Fruit fly (Drosophila melanogaster): ENCODE results near the gene CG15561.

The CG15561 gene

dm6 chr3R:31218997-31219992 lies 3.6 kb upstream of the CG15561 start, which contains the start of gene ATPsynC (continued):
- TF ChIP-seq CG16779 (tag; optimal IDR thresholded peaks at IDR 0.05) (peak; percentile 52), CG10669 (GFP tag; optimal IDR thresholded peaks at IDR 0.05) (no peak), CG9139 (GFP tag; optimal IDR thresholded peaks at IDR 0.05) (peak; percentile 57), spab (GFP tag; optimal IDR thresholded peaks at IDR 0.05) (no peak), OdsH (GFP tag; optimal IDR thresholded peaks at IDR 0.05) (no peak), CG6808 (GFP tag; optimal IDR thresholded peaks at IDR 0.05) (peak; percentile 10), net (GFP tag; optimal IDR thresholded peaks at IDR 0.05) (peak; percentile 49), CG8632 (GFP tag; optimal IDR thresholded peaks at IDR 0.05) (no peak), Sox15 (GFP tag; optimal IDR thresholded peaks at IDR 0.05) (no peak), CG31627 (GFP tag; optimal IDR thresholded peaks at IDR 0.05) (peak; percentile 17), Eip93F (GFP tag; optimal IDR thresholded peaks at IDR 0.05) (no peak), Eip75B (GFP tag; optimal IDR thresholded peaks at IDR 0.05) (no peak), Blimp-1 (GFP tag; optimal IDR thresholded peaks at IDR 0.05) (no peak), acj6 (GFP tag; optimal IDR thresholded peaks at IDR 0.05) (no peak), svp (GFP tag) (peak; percentile 22), Ets21C (GFP tag; optimal IDR thresholded peaks at IDR 0.05) (no peak), CG32006 (GFP tag; optimal IDR thresholded peaks at IDR 0.05) (no peak), fkh (GFP tag; optimal IDR thresholded peaks at IDR 0.05) (peak; percentile 29), CG6792 (GFP tag; optimal IDR thresholded peaks at IDR 0.05) (no peak), CG8119 (GFP tag; IDR thresholded peaks at IDR 0.05) (no peak), dac (GFP tag; optimal IDR thresholded peaks at IDR 0.05) (no peak), achi (GFP tag; optimal IDR thresholded peaks at IDR 0.05) (peak; percentile 48), CG6276 (GFP tag; optimal IDR thresholded peaks at IDR 0.05) (no peak)

- TF ChIP-seq Sox14 (GFP tag; optimal IDR thresholded peaks at IDR 0.05), result peak; percentile 27
- peak; percentile 98 for TF ChIP-seq vri (GFP tag; optimal IDR thresholded peaks at IDR 0.05)
- no peak for TF ChIP-seq CG11902 (GFP tag; optimal IDR thresholded peaks at IDR 0.05)
- peak; percentile 3 for TF ChIP-seq esn (GFP tag; optimal IDR thresholded peaks at IDR 0.05)
- TF ChIP-seq CG6854 (GFP tag; optimal IDR thresholded peaks at IDR 0.05), result peak; percentile 14
- peak; percentile 12 for TF ChIP-seq Eip78C (GFP tag)
- TF ChIP-seq CG15336 (GFP tag; IDR thresholded peaks at IDR 0.05), result no peak
- peak; percentile 19 for TF ChIP-seq topi (GFP tag; optimal IDR thresholded peaks at IDR 0.05)
Measured at dm6 chr3R:31218214-31218876, 2.6 kb upstream of the CG15561 start.

dm6 chr3R:31213227-31213626 lies 2.5 kb downstream of the CG15561 start, which contains the start of the genes Zwilch and CG1542:
Gene Zwilch, minus strand, starts transcription at chr3R:31213376.
Gene CG1542, plus strand, starts transcription at chr3R:31213458.
- TF ChIP-seq CG15336 (GFP tag; IDR thresholded peaks at IDR 0.05), result no peak
- TF ChIP-seq CG3032 (tag; optimal IDR thresholded peaks at IDR 0.05), result no peak
- no peak for TF ChIP-seq CG6854 (GFP tag; optimal IDR thresholded peaks at IDR 0.05)
- TF ChIP-seq Smox (GFP tag; optimal IDR thresholded peaks at IDR 0.05), result no peak
- no peak for TF ChIP-seq ss (GFP tag; optimal IDR thresholded peaks at IDR 0.05)
- TF ChIP-seq Hr4 (GFP tag; optimal IDR thresholded peaks at IDR 0.05), result no peak
- TF ChIP-seq Gug (GFP tag; IDR thresholded peaks at IDR 0.05), result no peak
- no peak for TF ChIP-seq CG8319 (GFP tag; optimal IDR thresholded peaks at IDR 0.05)
- no peak for TF ChIP-seq fkh (GFP tag; optimal IDR thresholded peaks at IDR 0.05)
- TF ChIP-seq Blimp-1 (GFP tag; optimal IDR thresholded peaks at IDR 0.05), result no peak
- no peak for TF ChIP-seq CG6792 (GFP tag; optimal IDR thresholded peaks at IDR 0.05)
- no peak for TF ChIP-seq OdsH (GFP tag; optimal IDR thresholded peaks at IDR 0.05)
- TF ChIP-seq CG3919 (GFP tag; optimal IDR thresholded peaks at IDR 0.05), result no peak
- TF ChIP-seq CG8119 (GFP tag; IDR thresholded peaks at IDR 0.05), result no peak
- no peak for TF ChIP-seq CG10631 (GFP tag; optimal IDR thresholded peaks at IDR 0.05)
- no peak for TF ChIP-seq net (GFP tag; optimal IDR thresholded peaks at IDR 0.05)
- TF ChIP-seq Sox14 (GFP tag; optimal IDR thresholded peaks at IDR 0.05), result no peak

All from whole organism, prepupa.